Worm (Caenorhabditis elegans): Measurements from ENCODE around the gene srz-32.

The srz-32 gene

DNA sequence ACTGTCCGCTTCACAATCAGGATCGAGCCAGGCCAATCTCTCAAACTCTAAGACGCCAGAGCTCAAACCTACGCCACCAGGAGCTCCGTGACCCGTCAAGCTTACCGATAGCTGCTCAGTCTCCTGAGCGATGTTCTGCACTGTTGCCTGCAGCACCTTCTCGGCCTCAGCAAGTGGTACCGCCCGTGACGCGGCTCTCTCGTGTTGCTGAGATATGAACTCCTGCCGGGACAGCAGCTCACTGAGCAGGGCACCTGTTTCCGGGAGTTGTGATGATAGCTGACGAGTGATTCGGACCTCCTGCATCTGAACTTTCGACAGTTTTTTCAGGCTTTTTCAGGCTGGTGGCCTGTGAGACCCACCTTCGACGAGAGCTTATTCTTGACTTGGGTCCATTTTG, 38.0 kb upstream of the srz-32 start:
- TF ChIP-seq ceh-2 (tag; optimal IDR thresholded peaks at IDR 0.05) (no peak), ztf-16 (tag; optimal IDR thresholded peaks at IDR 0.05) (no peak), K02D7.2 (tag; optimal IDR thresholded peaks at IDR 0.05) (no peak), sox-2 (GFP tag; IDR thresholded peaks at IDR 0.05) (no peak), ceh-30 (tag; optimal IDR thresholded peaks at IDR 0.05) (no peak), syd-9 (tag; optimal IDR thresholded peaks at IDR 0.05) (no peak), unc-55 (GFP tag; optimal IDR thresholded peaks at IDR 0.05) (no peak), ceh-24 (tag; optimal IDR thresholded peaks at IDR 0.05) (no peak)

DNA sequence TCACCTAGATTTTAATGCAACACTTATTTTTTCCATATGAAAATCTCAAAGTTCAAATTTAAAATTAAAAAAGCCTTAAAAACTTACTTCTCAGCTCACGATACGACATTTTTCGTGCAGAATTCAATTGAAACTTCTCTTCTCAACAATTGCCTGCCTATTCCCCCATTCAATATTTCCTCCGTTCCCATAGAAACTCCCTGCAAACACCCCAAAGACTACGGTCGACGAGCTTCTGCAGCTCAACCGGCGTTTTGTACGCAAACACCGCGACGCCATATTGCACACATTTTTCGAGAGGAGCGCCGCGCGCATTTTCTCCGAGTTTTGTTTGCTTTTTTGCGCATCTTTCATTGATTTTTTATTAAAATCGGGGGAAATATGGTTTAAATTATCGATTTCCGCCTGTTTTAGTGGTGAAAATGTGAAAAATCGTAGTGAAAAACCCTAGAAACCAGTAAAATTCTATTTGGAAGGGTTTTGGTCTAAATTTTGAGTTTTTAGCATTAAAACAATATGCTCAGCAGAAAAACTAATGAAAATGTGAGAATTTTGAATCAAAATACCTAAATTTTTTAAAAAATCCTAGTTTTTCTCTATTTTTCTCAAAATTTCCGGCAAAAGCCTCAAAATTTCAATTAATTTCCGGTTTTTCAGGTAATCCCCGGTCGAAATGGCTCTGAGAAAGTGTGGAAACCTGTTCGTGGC, 37.0 kb upstream of the srz-32 start, which contains the start of the genes dyf-3 and pdhb-1:
Gene dyf-3 (minus strand): TSS at position 217 of the 708 bp plus-strand sequence.
Gene pdhb-1 (plus strand): TSS at position 658 of the 708 bp plus-strand sequence.
- no peak for TF ChIP-seq tbx-7 (tag; optimal IDR thresholded peaks at IDR 0.05)
- TF ChIP-seq pag-3 (tag; optimal IDR thresholded peaks at IDR 0.05; ENCODE audit: borderline replicate concordance) = no peak
- TF ChIP-seq Y22D7AL.16 (tag; optimal IDR thresholded peaks at IDR 0.05) = peak; percentile 11
- TF ChIP-seq tbx-2 (tag; optimal IDR thresholded peaks at IDR 0.05) = peak; percentile 1
- peak; percentile 5 for TF ChIP-seq unc-42 (tag; optimal IDR thresholded peaks at IDR 0.05)
- TF ChIP-seq ahr-1 (tag; optimal IDR thresholded peaks at IDR 0.05) = no peak
- peak; percentile 11 for TF ChIP-seq ceh-31 (tag; optimal IDR thresholded peaks at IDR 0.05)
- no peak for TF ChIP-seq unc-86 (tag; optimal IDR thresholded peaks at IDR 0.05)
- peak; percentile 2 for TF ChIP-seq ceh-34 (tag; optimal IDR thresholded peaks at IDR 0.05)
- TF ChIP-seq ref-2 (tag; optimal IDR thresholded peaks at IDR 0.05) = no peak
- no peak for TF ChIP-seq ceh-2 (tag; optimal IDR thresholded peaks at IDR 0.05)
- no peak for TF ChIP-seq ceh-45 (GFP tag; IDR thresholded peaks at IDR 0.05)
- no peak for TF ChIP-seq madf-2 (tag; optimal IDR thresholded peaks at IDR 0.05)
- TF ChIP-seq zip-5 (tag; optimal IDR thresholded peaks at IDR 0.05) = no peak
- TF ChIP-seq hlh-6 (tag; optimal IDR thresholded peaks at IDR 0.05) = no peak
- TF ChIP-seq unc-55 (GFP tag; optimal IDR thresholded peaks at IDR 0.05) = no peak
- TF ChIP-seq ceh-9 (tag; optimal IDR thresholded peaks at IDR 0.05) = no peak
- TF ChIP-seq hlh-30 (tag; optimal IDR thresholded peaks at IDR 0.05; ENCODE audit: insufficient read depth) = no peak
- peak; percentile 18 for TF ChIP-seq ceh-48 (tag; optimal IDR thresholded peaks at IDR 0.05)
- TF ChIP-seq K09A11.1 (tag; optimal IDR thresholded peaks at IDR 0.05; ENCODE audit: insufficient read depth) = no peak
- no peak for TF ChIP-seq ceh-30 (tag; optimal IDR thresholded peaks at IDR 0.05)
- TF ChIP-seq hlh-8 (tag; optimal IDR thresholded peaks at IDR 0.05) = no peak
- no peak for TF ChIP-seq pha-2 (tag; optimal IDR thresholded peaks at IDR 0.05)
- TF ChIP-seq hlh-15 (tag; optimal IDR thresholded peaks at IDR 0.05) = no peak
- TF ChIP-seq fkh-10 (GFP tag; optimal IDR thresholded peaks at IDR 0.05) = no peak
- no peak for TF ChIP-seq pha-4 (tag; optimal IDR thresholded peaks at IDR 0.05)
- TF ChIP-seq mec-3 (tag; optimal IDR thresholded peaks at IDR 0.05; ENCODE audit: borderline replicate concordance) = no peak
- peak; percentile 5 for TF ChIP-seq ceh-19 (GFP tag; optimal IDR thresholded peaks at IDR 0.05)
- TF ChIP-seq syd-9 (tag; optimal IDR thresholded peaks at IDR 0.05) = no peak
- no peak for TF ChIP-seq che-1 (tag; optimal IDR thresholded peaks at IDR 0.05)
- no peak for TF ChIP-seq lim-6 (tag; optimal IDR thresholded peaks at IDR 0.05)
- peak; percentile 6 for TF ChIP-seq gmeb-2 (tag; optimal IDR thresholded peaks at IDR 0.05)
- TF ChIP-seq lin-11 (tag; optimal IDR thresholded peaks at IDR 0.05) = no peak
- TF ChIP-seq nfya-1 (tag; optimal IDR thresholded peaks at IDR 0.05) = peak; percentile 46
- TF ChIP-seq hlh-13 (GFP tag; optimal IDR thresholded peaks at IDR 0.05) = no peak
- no peak for TF ChIP-seq fax-1 (tag; optimal IDR thresholded peaks at IDR 0.05)
- TF ChIP-seq ztf-16 (tag; optimal IDR thresholded peaks at IDR 0.05) = peak; percentile 25
- TF ChIP-seq nhr-11 (tag; optimal IDR thresholded peaks at IDR 0.05) = no peak
- no peak for TF ChIP-seq nhr-232 (tag; optimal IDR thresholded peaks at IDR 0.05)
